Worm (Caenorhabditis elegans) whole organism, L4 larva: ENCODE results near the gene T16G1.18.

Experiments
- F10B5.3 ChIP-seq: sonication (generic microtip); optimal IDR thresholded peaks from 2 replicates; lab custom pipeline; 2016; ENCODE audit warnings: mild to moderate bottlenecking, missing genetic modification characterization, missing compliant biosample characterization
- Y5F2A.4 ChIP-seq: fragments of 200-800 bp; sonication (Bioruptor generic); optimal IDR thresholded peaks from 2 replicates; lab custom pipeline; 2018; ENCODE audit warnings: mild to moderate bottlenecking, missing genetic modification characterization, missing compliant biosample characterization
- aha-1 ChIP-seq: fragments of 150-350 bp; peaks from one replicate; lab custom pipeline; 2014; ENCODE audit warnings: missing biosample characterization, missing genetic modification characterization
- ceh-20 ChIP-seq: fragments of 200-800 bp; sonication (Bioruptor generic); IDR thresholded peaks from 2 replicates; pipeline ENCODE4 v1.3.6; 2022; ENCODE audit warnings: missing genetic modification reagents, missing genetic modification characterization, missing compliant biosample characterization
- ceh-32 ChIP-seq: sonication (generic microtip); optimal IDR thresholded peaks from 2 replicates; lab custom pipeline; 2016; ENCODE audit warnings: mild to moderate bottlenecking, missing genetic modification characterization, missing compliant biosample characterization; ENCODE audit not compliant: poor library complexity
- ceh-62 ChIP-seq: sonication (generic microtip); optimal IDR thresholded peaks from 2 replicates; lab custom pipeline; 2017; ENCODE audit warnings: missing biosample characterization, missing genetic modification characterization
- daf-12 ChIP-seq: fragments of 150-350 bp; optimal IDR thresholded peaks from 2 replicates; lab custom pipeline; 2014; ENCODE audit warnings: missing biosample characterization, missing genetic modification reagents, missing genetic modification characterization
- daf-16 ChIP-seq, 3 experiments: sonication (generic microtip); optimal IDR thresholded peaks; 2 replicates each; lab custom pipeline; 2016 to 2017; ENCODE audit warnings: missing genetic modification characterization in 3 of 3, missing genetic modification reagents in 3 of 3, mild to moderate bottlenecking in 2 of 3, missing compliant biosample characterization in 2 of 3, missing biosample characterization in 1 of 3, moderate library complexity in 1 of 3
- daf-19 ChIP-seq: fragments of 200-800 bp; sonication (Bioruptor generic); conservative IDR thresholded peaks from 2 replicates; pipeline ENCODE4 v1.3.6; 2022; ENCODE audit warnings: missing genetic modification characterization, missing compliant biosample characterization
- dmd-6 ChIP-seq: fragments of 200-800 bp; sonication (Bioruptor generic); IDR thresholded peaks from 2 replicates; pipeline ENCODE4 v1.3.6; 2022; ENCODE audit warnings: missing genetic modification reagents, missing genetic modification characterization, missing compliant biosample characterization
- dmd-8 ChIP-seq: fragments of 200-800 bp; sonication (Bioruptor generic); IDR thresholded peaks from 2 replicates; pipeline ENCODE4 v1.3.6; 2022; ENCODE audit warnings: missing genetic modification characterization, missing compliant biosample characterization
- dpl-1 ChIP-seq: fragments of 150-350 bp; optimal IDR thresholded peaks from 2 replicates; lab custom pipeline; 2014; ENCODE audit warnings: missing biosample characterization, missing genetic modification reagents, missing genetic modification characterization
- duxl-1 ChIP-seq: sonication (generic microtip); optimal IDR thresholded peaks from 2 replicates; lab custom pipeline; 2016; ENCODE audit warnings: mild to moderate bottlenecking, missing genetic modification characterization, moderate library complexity, missing compliant biosample characterization; ENCODE audit not compliant: poor library complexity
- dve-1 ChIP-seq: sonication (generic microtip); optimal IDR thresholded peaks from 2 replicates; lab custom pipeline; 2017; ENCODE audit warnings: antibody characterized with exemption, mild to moderate bottlenecking, missing genetic modification characterization, missing compliant biosample characterization; ENCODE audit not compliant: insufficient read depth
- egl-27 ChIP-seq: sonication (generic microtip); optimal IDR thresholded peaks from 3 replicates; lab custom pipeline; 2017; ENCODE audit warnings: missing biosample characterization, missing genetic modification reagents, missing genetic modification characterization
- fos-1 ChIP-seq: fragments of 150-350 bp; optimal IDR thresholded peaks from 2 replicates; lab custom pipeline; 2014; ENCODE audit warnings: missing biosample characterization, missing genetic modification characterization
- hlh-11 ChIP-seq: fragments of 200-800 bp; sonication (Bioruptor generic); optimal IDR thresholded peaks from 2 replicates; lab custom pipeline; 2018; ENCODE audit warnings: mild to moderate bottlenecking, missing genetic modification characterization, missing compliant biosample characterization
- hmg-1.1 ChIP-seq: fragments of 200-800 bp; sonication (Bioruptor generic); IDR thresholded peaks from 2 replicates; pipeline ENCODE4 v1.3.6; 2022; ENCODE audit warnings: missing genetic modification reagents, missing genetic modification characterization, missing compliant biosample characterization
- lin-15B ChIP-seq: fragments of 150-350 bp; sonication (generic microtip); optimal IDR thresholded peaks from 3 replicates; lab custom pipeline; 2014; ENCODE audit warnings: missing biosample characterization, missing genetic modification characterization
- lir-3 ChIP-seq: sonication (generic microtip); optimal IDR thresholded peaks from 2 replicates; lab custom pipeline; 2016; ENCODE audit warnings: mild to moderate bottlenecking, missing genetic modification characterization, missing compliant biosample characterization
- madf-5 ChIP-seq, 2 experiments: fragments of 200-800 bp; sonication (Bioruptor generic); IDR thresholded peaks; 2 replicates each; pipeline ENCODE4 v1.3.6; 2022; ENCODE audit warnings: missing compliant biosample characterization in 2 of 2, missing genetic modification characterization in 2 of 2
- mdl-1 ChIP-seq, 2 experiments: fragments of 150-350 bp in 1 of 2; sonication (generic microtip) in 1 of 2; optimal IDR thresholded peaks; 2 replicates each; lab custom pipeline; 2014 to 2017; ENCODE audit warnings: missing biosample characterization in 2 of 2, missing genetic modification characterization in 2 of 2
- mdt-29 ChIP-seq: fragments of 200-800 bp; sonication (Bioruptor generic); IDR thresholded peaks from 2 replicates; pipeline ENCODE4 v1.3.6; 2022; ENCODE audit warnings: missing genetic modification reagents, missing genetic modification characterization, missing compliant biosample characterization
- mxl-3 ChIP-seq: fragments of 200-800 bp; sonication (Bioruptor generic); optimal IDR thresholded peaks from 2 replicates; lab custom pipeline; 2018; ENCODE audit warnings: mild to moderate bottlenecking, missing genetic modification characterization, missing compliant biosample characterization
- nhr-102 ChIP-seq: sonication (generic microtip); optimal IDR thresholded peaks from 2 replicates; lab custom pipeline; 2016; ENCODE audit warnings: mild to moderate bottlenecking, missing genetic modification characterization, moderate library complexity, missing compliant biosample characterization
- nhr-111 ChIP-seq: fragments of 200-800 bp; sonication (Bioruptor generic); optimal IDR thresholded peaks from 2 replicates; lab custom pipeline; 2018; ENCODE audit warnings: mild to moderate bottlenecking, missing genetic modification characterization, missing compliant biosample characterization
- nhr-28 ChIP-seq: fragments of 150-350 bp; optimal IDR thresholded peaks from 2 replicates; lab custom pipeline; 2014; ENCODE audit warnings: missing biosample characterization, missing genetic modification characterization
- nhr-42 ChIP-seq: fragments of 200-800 bp; sonication (Bioruptor generic); IDR thresholded peaks from 2 replicates; pipeline ENCODE4 v1.3.6; 2022; ENCODE audit warnings: missing genetic modification characterization, missing compliant biosample characterization
- nhr-6 ChIP-seq: fragments of 150-350 bp; optimal IDR thresholded peaks from 2 replicates; lab custom pipeline; 2014; ENCODE audit warnings: missing biosample characterization, missing genetic modification characterization
- php-3 ChIP-seq: fragments of 200-800 bp; sonication (Bioruptor generic); IDR thresholded peaks from 2 replicates; pipeline ENCODE4 v1.3.6; 2022; ENCODE audit warnings: missing genetic modification reagents, missing genetic modification characterization, missing compliant biosample characterization
- pqm-1 ChIP-seq: sonication (generic microtip); optimal IDR thresholded peaks from 2 replicates; lab custom pipeline; 2017; ENCODE audit warnings: missing biosample characterization, missing genetic modification characterization
- snpc-4 ChIP-seq: fragments of 150-350 bp; optimal IDR thresholded peaks from 2 replicates; lab custom pipeline; 2014; ENCODE audit warnings: missing biosample characterization, missing genetic modification characterization
- unc-130 ChIP-seq: sonication (generic microtip); optimal IDR thresholded peaks from 2 replicates; lab custom pipeline; 2016; ENCODE audit warnings: missing genetic modification reagents, missing genetic modification characterization, missing compliant biosample characterization
- unc-62 ChIP-seq, 3 experiments: fragments of 150-350 bp in 1 of 3; sonication (generic microtip); optimal IDR thresholded peaks in 2 of 3; peaks in 1 of 3; 1 replicate in 1 of 3; 2 replicates in 2 of 3; lab custom pipeline; 2014 to 2017; ENCODE audit warnings: missing biosample characterization in 3 of 3, missing genetic modification characterization in 3 of 3, missing genetic modification reagents in 3 of 3, missing genotype in 1 of 3
- zag-1 ChIP-seq: fragments of 150-350 bp; optimal IDR thresholded peaks from 2 replicates; lab custom pipeline; 2014; ENCODE audit warnings: missing biosample characterization, missing genetic modification characterization
- zfp-3 ChIP-seq: fragments of 200-800 bp; sonication (Bioruptor generic); conservative IDR thresholded peaks from 2 replicates; pipeline ENCODE4 v1.3.6; 2022; ENCODE audit warnings: missing genetic modification reagents, missing genetic modification characterization, missing compliant biosample characterization
- ztf-11 ChIP-seq: fragments of 150-350 bp; optimal IDR thresholded peaks from 2 replicates; lab custom pipeline; 2014; ENCODE audit warnings: missing biosample characterization, missing genetic modification characterization

T16G1.18 gene

DNA sequence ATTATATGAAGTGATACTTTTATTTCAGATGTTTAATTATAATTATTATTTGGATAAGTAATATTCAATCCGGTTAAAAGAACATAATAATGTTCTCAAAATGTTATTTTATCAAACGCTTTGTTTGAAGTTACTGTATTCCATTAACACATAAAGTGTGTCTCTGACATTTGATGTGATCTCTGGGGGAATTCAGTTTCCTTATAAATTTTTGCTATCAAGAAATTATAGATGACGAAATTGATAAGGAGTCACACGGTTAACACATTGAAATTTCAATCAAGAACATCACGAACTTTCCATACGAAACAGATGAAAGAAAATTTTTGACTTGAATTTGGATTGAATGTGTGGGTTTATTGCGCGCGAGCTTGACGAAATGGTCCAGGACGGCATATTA, 29.4 kb upstream of the T16G1.18 start (continued):
- TF ChIP-seq nhr-102 (tag; lab: Kevin White, UChicago) (no peak), php-3 (GFP tag; lab: Robert Waterston, UW) (peak; percentile 52; the same call in 1 of the 2 replicates), ztf-11 (tag; lab: Kevin White, UChicago) (no peak)

DNA sequence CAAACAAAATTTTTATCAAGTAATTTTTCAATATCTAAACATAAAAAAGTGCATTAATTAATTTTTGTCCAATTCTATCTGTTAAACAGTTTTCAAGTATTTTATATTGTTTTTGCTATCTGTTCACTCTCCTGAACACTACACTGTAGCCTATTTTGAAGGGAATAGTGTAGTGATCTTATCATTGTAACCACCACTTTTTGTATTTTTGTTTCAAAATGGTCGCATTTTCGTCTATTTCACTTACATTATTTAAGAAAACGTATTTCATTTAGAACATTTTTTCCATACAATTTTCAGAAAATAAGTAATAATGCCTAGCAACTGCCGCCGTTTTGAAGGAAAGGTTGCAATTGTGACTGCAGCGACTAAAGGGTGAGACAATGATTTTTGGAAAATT, 28.8 kb upstream of the T16G1.18 start, which contains the start of gene dhrs-4:
Gene dhrs-4 (plus strand): TSS at position 301 of the 400 bp plus-strand sequence.
- peak; percentile 64 for TF ChIP-seq nhr-28 (tag; lab: Kevin White, UChicago)
- TF ChIP-seq aha-1 (tag; lab: Kevin White, UChicago) = peak; percentile 61
- no peak for TF ChIP-seq daf-16 (GFP tag; optimal IDR thresholded peaks at IDR 0.05; lab: Kevin White, UChicago)
- TF ChIP-seq daf-16 (tag; optimal IDR thresholded peaks at IDR 0.05; lab: Kevin White, UChicago) = peak; percentile 36
- TF ChIP-seq ceh-32 (tag; lab: Kevin White, UChicago) = no peak
- peak; percentile 6 for TF ChIP-seq nhr-6 (tag; lab: Kevin White, UChicago)
- TF ChIP-seq mdt-29 (GFP tag; lab: Robert Waterston, UW) = no peak

DNA sequence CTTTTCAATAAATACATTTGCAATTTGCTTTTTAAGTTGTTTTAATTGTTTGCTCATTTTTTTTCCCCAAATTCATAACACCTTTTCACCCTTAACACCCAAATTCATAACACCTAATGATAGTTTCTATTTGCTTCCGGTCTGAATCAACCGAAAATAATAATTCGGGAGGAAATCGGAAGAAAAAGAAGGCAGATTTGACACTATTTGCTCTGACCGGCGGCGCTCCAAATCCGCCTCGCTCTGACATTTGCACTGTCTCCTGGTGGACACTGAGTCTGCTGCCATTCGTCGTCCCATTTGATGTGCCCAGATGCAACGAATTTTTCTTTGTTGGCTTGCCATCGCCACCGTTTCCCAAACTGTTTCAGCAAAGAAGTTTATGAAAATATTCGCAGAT, 27.0 kb upstream of the T16G1.18 start, which contains the start of gene pqn-67:
Gene pqn-67 (plus strand): TSS at position 301 of the 400 bp plus-strand sequence.
- TF ChIP-seq egl-27 (tag; lab: Kevin White, UChicago) (no peak), dmd-8 (GFP tag; lab: Robert Waterston, UW) (0 out of 2 replicates have a peak, but pooled peaks have one; percentile 29), hmg-1.1 (GFP tag; lab: Robert Waterston, UW) (no peak), nhr-102 (tag; lab: Kevin White, UChicago) (no peak), madf-5 (GFP tag; IDR thresholded peaks at IDR 0.05; lab: Robert Waterston, UW) (no peak), F10B5.3 (tag; lab: Kevin White, UChicago) (no peak), zfp-3 (GFP tag; lab: Robert Waterston, UW) (0 out of 2 replicates have a peak, but pooled peaks have one; percentile 17), unc-130 (GFP tag; lab: Kevin White, UChicago) (no peak), snpc-4 (no peak), ceh-62 (tag; lab: Kevin White, UChicago) (no peak)

DNA sequence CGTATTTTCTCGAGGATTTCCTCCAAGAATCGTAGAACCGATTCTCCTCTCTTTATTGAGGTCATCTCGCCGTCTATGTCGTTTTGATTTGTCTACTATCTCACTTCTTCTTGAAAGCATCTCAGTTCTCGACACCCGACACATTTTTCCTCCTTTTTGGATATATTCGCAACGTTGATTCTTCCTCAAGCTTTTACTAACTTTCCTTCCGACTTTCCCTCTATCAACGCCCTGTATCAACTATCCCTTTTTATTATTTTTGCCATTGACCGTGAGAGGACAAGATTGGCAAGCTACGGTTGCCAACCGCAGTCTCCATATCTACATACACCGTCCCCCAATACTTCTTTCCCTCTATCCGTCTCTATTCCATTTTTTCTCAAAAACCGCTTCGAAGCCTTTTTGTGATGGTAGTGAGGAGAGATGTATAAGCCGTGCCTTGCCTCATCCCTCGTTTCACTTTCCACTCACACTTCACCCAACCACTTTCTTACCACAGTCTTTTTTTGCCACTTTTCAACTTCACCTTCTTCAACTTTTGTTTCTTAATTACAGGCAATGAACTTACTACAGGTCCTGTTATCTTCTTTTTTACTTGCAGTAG, 22.1 kb upstream of the T16G1.18 start, which contains the start of gene T16G1.2:
Gene T16G1.2 (plus strand): TSS at position 554 of the 604 bp plus-strand sequence.
- TF ChIP-seq daf-19 (GFP tag; lab: Robert Waterston, UW) = no peak
- TF ChIP-seq unc-62 (GFP tag; optimal IDR thresholded peaks at IDR 0.05 in 1 of 2; lab: Kevin White, UChicago) = peak in 1 of 2 experiments; percentile 11
- TF ChIP-seq unc-62 (tag; optimal IDR thresholded peaks at IDR 0.05; lab: Kevin White, UChicago) = no peak
- TF ChIP-seq, all 104 proteins: peak for 1

DNA sequence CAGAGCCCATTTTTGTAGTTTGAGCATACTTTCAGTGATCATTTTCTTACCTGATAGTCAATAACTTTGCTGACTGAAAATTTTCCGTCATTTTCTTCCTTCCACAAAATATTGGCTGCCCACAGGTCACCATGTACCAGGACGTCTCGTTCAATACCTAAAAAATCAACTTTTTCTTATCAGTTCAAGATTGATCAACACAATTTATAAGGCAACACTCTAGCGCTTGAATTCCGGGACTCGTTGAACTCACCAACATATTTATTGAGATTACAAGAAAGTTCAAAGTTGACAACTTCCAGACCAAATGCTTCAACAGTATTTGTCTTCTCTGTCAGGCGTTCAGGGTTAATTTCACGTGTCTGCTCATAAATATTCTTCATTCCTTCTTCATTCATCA, 17.4 kb upstream of the T16G1.18 start:
- peak; percentile 44 for TF ChIP-seq dve-1 (tag; lab: Kevin White, UChicago)
- TF ChIP-seq dmd-6 = peak; percentile 70
- peak; percentile 47 for TF ChIP-seq pqm-1 (tag; lab: Kevin White, UChicago)
- no peak for TF ChIP-seq nhr-42 (GFP tag; lab: Robert Waterston, UW)
- TF ChIP-seq daf-16 (GFP tag; optimal IDR thresholded peaks at IDR 0.05; lab: Kevin White, UChicago) = no peak
- TF ChIP-seq daf-16 (tag; optimal IDR thresholded peaks at IDR 0.05; lab: Kevin White, UChicago) = peak; percentile 78
- TF ChIP-seq nhr-28 (tag; lab: Kevin White, UChicago) = peak; percentile 48
- no peak for TF ChIP-seq mdl-1 (tag; optimal IDR thresholded peaks at IDR 0.05; lab: Kevin White, UChicago)

DNA sequence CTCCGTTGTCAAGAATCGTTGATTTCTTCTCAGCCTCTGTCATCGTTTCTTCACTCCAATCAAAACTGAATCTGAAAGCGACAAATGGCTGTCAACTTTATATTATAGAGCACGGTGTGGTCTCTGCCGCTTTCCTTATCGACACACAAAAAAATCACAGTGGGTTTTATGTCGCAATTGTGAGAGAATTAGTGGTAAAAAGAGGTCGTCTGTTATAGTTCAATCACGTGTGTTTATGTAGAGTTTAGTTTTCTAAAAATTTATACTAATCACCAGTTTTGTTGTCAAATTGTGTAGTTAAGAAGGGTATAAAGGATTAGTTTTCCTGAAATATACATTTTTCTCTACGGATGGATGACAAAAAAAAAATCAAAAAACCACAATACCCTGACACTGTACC, 16.1 kb upstream of the T16G1.18 start, which contains the start of gene T16G1.7:
Gene T16G1.7 (minus strand): TSS at position 137 of the 400 bp plus-strand sequence.
- no peak for TF ChIP-seq duxl-1 (tag; lab: Kevin White, UChicago)
- TF ChIP-seq zag-1 = no peak
- TF ChIP-seq zfp-3 (GFP tag; lab: Robert Waterston, UW) = no peak
- TF ChIP-seq dpl-1 (GFP tag; lab: Kevin White, UChicago) = no peak
- no peak for TF ChIP-seq nhr-111 (GFP tag; lab: Kevin White, UChicago)
- TF ChIP-seq lin-15B (tag; lab: Kevin White, UChicago) = no peak
- TF ChIP-seq nhr-102 (tag; lab: Kevin White, UChicago) = peak; percentile 66
- TF ChIP-seq mxl-3 = peak; percentile 58
- TF ChIP-seq daf-12 (tag; lab: Kevin White, UChicago) = no peak
- TF ChIP-seq mdl-1 (tag; optimal IDR thresholded peaks at IDR 0.05; lab: Kevin White, UChicago) = peak in 1 of 2 experiments; percentile 51
- TF ChIP-seq fos-1 (tag; lab: Kevin White, UChicago) = no peak
- no peak for TF ChIP-seq daf-16 (GFP tag; optimal IDR thresholded peaks at IDR 0.05; lab: Kevin White, UChicago)
- TF ChIP-seq daf-16 (tag; optimal IDR thresholded peaks at IDR 0.05; lab: Kevin White, UChicago) = peak; percentile 77
- peak; percentile 82 for TF ChIP-seq hlh-11 (tag; lab: Kevin White, UChicago)
- TF ChIP-seq pqm-1 (tag; lab: Kevin White, UChicago) = peak; percentile 98
- no peak for TF ChIP-seq Y5F2A.4 (GFP tag; lab: Kevin White, UChicago)
- no peak for TF ChIP-seq lir-3 (tag; lab: Kevin White, UChicago)
- TF ChIP-seq mdt-29 (GFP tag; lab: Robert Waterston, UW) = no peak
- no peak for TF ChIP-seq ceh-20 (GFP tag; lab: Robert Waterston, UW)
- TF ChIP-seq snpc-4 = no peak
